Worm (Caenorhabditis elegans) whole organism, L1 larva: ENCODE results near the gene snap-29.

ENCODE experiments used
- C16A3.4 ChIP-seq: fragments of 150-350 bp; optimal IDR thresholded peaks from 2 replicates; lab custom pipeline; 2014; ENCODE audit warnings: missing biosample characterization, missing genetic modification characterization
- Y116A8C.19 ChIP-seq: sonication (generic microtip); optimal IDR thresholded peaks from 2 replicates; lab custom pipeline; 2016; ENCODE audit warnings: missing compliant biosample characterization, missing genetic modification characterization, borderline replicate concordance
- aha-1 ChIP-seq: fragments of 150-350 bp; optimal IDR thresholded peaks from 2 replicates; lab custom pipeline; 2014; ENCODE audit warnings: missing biosample characterization, missing genetic modification characterization
- alr-1 ChIP-seq: fragments of 200-800 bp; sonication (Bioruptor generic); optimal IDR thresholded peaks from 2 replicates; lab custom pipeline; 2018; ENCODE audit warnings: borderline replicate concordance, mild to moderate bottlenecking, missing genetic modification characterization, missing compliant biosample characterization
- aly-2 ChIP-seq: fragments of 150-350 bp; optimal IDR thresholded peaks from 2 replicates; lab custom pipeline; 2014; ENCODE audit warnings: missing biosample characterization, missing genetic modification characterization
- blmp-1 ChIP-seq: fragments of 150-350 bp; optimal IDR thresholded peaks from 2 replicates; lab custom pipeline; 2014; ENCODE audit warnings: missing biosample characterization, missing genetic modification characterization
- ceh-63 ChIP-seq: fragments of 200-800 bp; sonication (Bioruptor generic); optimal IDR thresholded peaks from 2 replicates; lab custom pipeline; 2018; ENCODE audit warnings: mild to moderate bottlenecking, missing genetic modification characterization, missing compliant biosample characterization
- ceh-82 ChIP-seq, 3 experiments: fragments of 150-350 bp in 1 of 3; sonication (generic microtip) in 2 of 3; optimal IDR thresholded peaks; 2 replicates each; lab custom pipeline; 2014 to 2017; ENCODE audit warnings: missing biosample characterization in 3 of 3, missing genetic modification characterization in 3 of 3
- dpl-1 ChIP-seq, 3 experiments: fragments of 150-350 bp in 2 of 3; sonication (generic microtip) in 1 of 3; optimal IDR thresholded peaks; 2 replicates each; lab custom pipeline; 2014 to 2017; ENCODE audit warnings: missing biosample characterization in 3 of 3, missing genetic modification characterization in 3 of 3, missing genetic modification reagents in 3 of 3
- efl-1 ChIP-seq, 4 experiments: fragments of 150-350 bp; optimal IDR thresholded peaks in 3 of 4; peaks in 1 of 4; 1 replicate in 1 of 4; 2 replicates in 3 of 4; lab custom pipeline; 2014; ENCODE audit warnings: missing biosample characterization in 2 of 4, missing genetic modification characterization in 2 of 4, missing genetic modification reagents in 2 of 4
- egl-13 ChIP-seq: sonication (generic microtip); optimal IDR thresholded peaks from 2 replicates; lab custom pipeline; 2016; ENCODE audit warnings: missing genotype, missing genetic modification reagents, missing genetic modification characterization, missing compliant biosample characterization
- elt-2 ChIP-seq: sonication (generic microtip); optimal IDR thresholded peaks from 2 replicates; lab custom pipeline; 2016; ENCODE audit warnings: missing genetic modification characterization, mild to moderate bottlenecking, inconsistent platforms, missing compliant biosample characterization, missing genetic modification reagents
- elt-3 ChIP-seq, 6 experiments: fragments of 150-350 bp in 1 of 6; sonication (generic microtip); optimal IDR thresholded peaks; 2 replicates each; lab custom pipeline; 2017 to 2018; ENCODE audit warnings: missing biosample characterization in 6 of 6, missing genetic modification characterization in 6 of 6, inconsistent platforms in 1 of 6
- ets-5 ChIP-seq: fragments of 200-800 bp; sonication (Bioruptor generic); IDR thresholded peaks from 2 replicates; pipeline ENCODE4 v1.3.6; 2022; ENCODE audit warnings: missing genetic modification characterization, missing compliant biosample characterization
- fkh-10 ChIP-seq: sonication (generic microtip); optimal IDR thresholded peaks from 2 replicates; lab custom pipeline; 2017; ENCODE audit warnings: missing biosample characterization, missing genetic modification reagents, missing genetic modification characterization
- fkh-4 ChIP-seq: sonication (generic microtip); optimal IDR thresholded peaks from 2 replicates; lab custom pipeline; 2016; ENCODE audit warnings: missing compliant biosample characterization, missing genetic modification characterization, borderline replicate concordance
- fkh-8 ChIP-seq: sonication (generic microtip); optimal IDR thresholded peaks from 2 replicates; lab custom pipeline; 2016; ENCODE audit warnings: mild to moderate bottlenecking, missing genetic modification characterization, missing compliant biosample characterization
- hlh-4 ChIP-seq: sonication (generic microtip); optimal IDR thresholded peaks from 2 replicates; lab custom pipeline; 2016; ENCODE audit warnings: mild to moderate bottlenecking, missing genetic modification characterization, missing compliant biosample characterization
- irx-1 ChIP-seq: sonication (generic microtip); optimal IDR thresholded peaks from 2 replicates; lab custom pipeline; 2016; ENCODE audit warnings: missing genetic modification characterization, missing compliant biosample characterization
- isw-1 ChIP-seq: fragments of 200-800 bp; sonication (Bioruptor generic); IDR thresholded peaks from 2 replicates; pipeline ENCODE4 v1.3.6; 2022; ENCODE audit warnings: missing genetic modification characterization, missing compliant biosample characterization
- lin-15B ChIP-seq: fragments of 150-350 bp; sonication (generic microtip); optimal IDR thresholded peaks from 3 replicates; lab custom pipeline; 2014; ENCODE audit warnings: missing biosample characterization, missing genetic modification characterization
- lin-39 ChIP-seq: fragments of 150-350 bp; optimal IDR thresholded peaks from 2 replicates; lab custom pipeline; 2014; ENCODE audit warnings: missing biosample characterization, missing genetic modification reagents, missing genetic modification characterization
- lir-3 ChIP-seq: sonication (generic microtip); optimal IDR thresholded peaks from 2 replicates; lab custom pipeline; 2016; ENCODE audit warnings: mild to moderate bottlenecking, missing genetic modification characterization, moderate library complexity, missing compliant biosample characterization; ENCODE audit not compliant: poor library complexity
- lsy-2 ChIP-seq, 2 experiments: fragments of 150-350 bp; optimal IDR thresholded peaks; 2 replicates each; lab custom pipeline; 2014; ENCODE audit warnings: missing biosample characterization in 2 of 2, missing genetic modification characterization in 2 of 2
- mab-9 ChIP-seq: fragments of 200-800 bp; sonication (Bioruptor generic); IDR thresholded peaks from 2 replicates; pipeline ENCODE4 v1.3.6; 2022; ENCODE audit warnings: missing genetic modification reagents, missing genetic modification characterization, missing compliant biosample characterization
- mdl-1 ChIP-seq, 2 experiments: fragments of 150-350 bp; optimal IDR thresholded peaks; 2 replicates each; lab custom pipeline; 2014 to 2017; ENCODE audit warnings: missing biosample characterization in 2 of 2, missing genetic modification characterization in 2 of 2, inconsistent platforms in 1 of 2
- mef-2 ChIP-seq: fragments of 150-350 bp; optimal IDR thresholded peaks from 2 replicates; lab custom pipeline; 2014; ENCODE audit warnings: missing biosample characterization, missing genetic modification characterization
- mep-1 ChIP-seq: fragments of 150-350 bp; optimal IDR thresholded peaks from 2 replicates; lab custom pipeline; 2014; ENCODE audit warnings: missing biosample characterization, missing genetic modification characterization
- nhr-11 ChIP-seq: fragments of 150-350 bp; optimal IDR thresholded peaks from 2 replicates; lab custom pipeline; 2014; ENCODE audit warnings: missing biosample characterization, missing genetic modification characterization
- nhr-12 ChIP-seq: sonication (generic microtip); optimal IDR thresholded peaks from 2 replicates; lab custom pipeline; 2017; ENCODE audit warnings: missing biosample characterization, missing genetic modification characterization
- nhr-237 ChIP-seq: fragments of 150-350 bp; optimal IDR thresholded peaks from 2 replicates; lab custom pipeline; 2014; ENCODE audit warnings: missing biosample characterization, missing genetic modification characterization
- nhr-28 ChIP-seq: fragments of 150-350 bp; optimal IDR thresholded peaks from 2 replicates; lab custom pipeline; 2014; ENCODE audit warnings: missing biosample characterization, missing genetic modification characterization
- nhr-47 ChIP-seq: sonication (generic microtip); optimal IDR thresholded peaks from 2 replicates; lab custom pipeline; 2016; ENCODE audit warnings: mild to moderate bottlenecking, missing genetic modification characterization, moderate library complexity, missing compliant biosample characterization
- nhr-84 ChIP-seq: sonication (generic microtip); optimal IDR thresholded peaks from 2 replicates; lab custom pipeline; 2017; ENCODE audit warnings: missing biosample characterization, missing genetic modification characterization
- nhr-85 ChIP-seq: sonication (generic microtip); peaks from one replicate; lab custom pipeline; 2016; ENCODE audit warnings: missing genetic modification characterization, inconsistent platforms, missing compliant biosample characterization
- nhr-90 ChIP-seq: sonication (generic microtip); optimal IDR thresholded peaks from 2 replicates; lab custom pipeline; 2016; ENCODE audit warnings: mild to moderate bottlenecking, missing genetic modification characterization, missing compliant biosample characterization; ENCODE audit not compliant: poor library complexity
- pqm-1 ChIP-seq: sonication (generic microtip); optimal IDR thresholded peaks from 3 replicates; lab custom pipeline; 2017; ENCODE audit warnings: missing biosample characterization, missing genetic modification characterization
- skn-1 ChIP-seq: fragments of 150-350 bp; optimal IDR thresholded peaks from 2 replicates; lab custom pipeline; 2014; ENCODE audit warnings: missing biosample characterization, missing genetic modification characterization
- snu-23 ChIP-seq: sonication (generic microtip); optimal IDR thresholded peaks from 2 replicates; lab custom pipeline; 2016; ENCODE audit warnings: missing genetic modification characterization, missing compliant biosample characterization
- sox-4 ChIP-seq: sonication (generic microtip); optimal IDR thresholded peaks from 2 replicates; lab custom pipeline; 2016; ENCODE audit warnings: missing genetic modification characterization, missing compliant biosample characterization
- sptf-1 ChIP-seq: fragments of 150-350 bp; optimal IDR thresholded peaks from 2 replicates; lab custom pipeline; 2014; ENCODE audit warnings: missing biosample characterization, missing genetic modification characterization
- sup-37 ChIP-seq: fragments of 200-800 bp; sonication (Bioruptor generic); optimal IDR thresholded peaks from 2 replicates; lab custom pipeline; 2018; ENCODE audit warnings: mild to moderate bottlenecking, missing genetic modification characterization, missing compliant biosample characterization
- swsn-7 ChIP-seq: sonication (generic microtip); optimal IDR thresholded peaks from 2 replicates; lab custom pipeline; 2016; ENCODE audit warnings: missing genetic modification characterization, missing compliant biosample characterization
- tlp-1 ChIP-seq: fragments of 150-350 bp; optimal IDR thresholded peaks from 2 replicates; lab custom pipeline; 2014; ENCODE audit warnings: missing biosample characterization, missing genetic modification characterization
- unc-30 ChIP-seq: sonication (generic microtip); optimal IDR thresholded peaks from 2 replicates; lab custom pipeline; 2017; ENCODE audit warnings: missing biosample characterization, missing genetic modification characterization
- unc-86 ChIP-seq: sonication (generic microtip); optimal IDR thresholded peaks from 2 replicates; lab custom pipeline; 2016; ENCODE audit warnings: missing genetic modification characterization, missing compliant biosample characterization
- vab-15 ChIP-seq: sonication (generic microtip); optimal IDR thresholded peaks from 2 replicates; lab custom pipeline; 2017; ENCODE audit warnings: missing genotype, mild to moderate bottlenecking, missing genetic modification characterization, missing compliant biosample characterization
- xbp-1 ChIP-seq: sonication (generic microtip); optimal IDR thresholded peaks from 2 replicates; lab custom pipeline; 2016; ENCODE audit warnings: missing genetic modification characterization, missing compliant biosample characterization
- zag-1 ChIP-seq: fragments of 150-350 bp; optimal IDR thresholded peaks from 2 replicates; lab custom pipeline; 2014; ENCODE audit warnings: missing biosample characterization, missing genetic modification characterization
- ztf-4 ChIP-seq: fragments of 150-350 bp; optimal IDR thresholded peaks from 2 replicates; lab custom pipeline; 2014; ENCODE audit warnings: missing biosample characterization, missing genetic modification characterization

The snap-29 gene

DNA sequence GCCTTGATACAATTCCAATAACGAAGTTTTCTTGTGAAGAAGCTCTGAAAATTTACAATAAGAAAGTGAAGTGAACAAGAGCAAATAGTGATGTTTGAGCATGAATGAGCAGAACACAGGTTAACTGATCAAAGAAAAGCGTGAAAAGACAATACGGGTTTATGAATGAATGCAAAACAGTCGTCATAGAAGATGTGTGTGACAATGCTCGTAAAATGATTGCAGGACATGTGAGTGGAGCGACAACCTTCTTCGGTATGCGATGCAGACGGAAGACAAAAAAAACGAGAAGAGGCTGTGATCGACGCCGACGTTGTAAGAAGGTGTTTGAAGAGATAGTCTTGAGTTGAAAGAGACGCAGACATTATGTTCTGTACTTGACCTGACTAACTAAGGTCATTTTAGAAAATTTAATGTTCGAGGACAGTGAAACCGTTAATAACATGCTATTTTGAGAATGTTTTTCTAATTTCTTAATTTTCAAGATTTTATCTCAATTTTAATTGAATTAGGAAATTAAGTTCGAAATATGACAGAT, 8.7 kb upstream of the snap-29 start, which contains the start of gene mig-22:
mig-22 (minus strand) TSS at position 51 of the 538 bp plus-strand sequence.
- TF ChIP-seq lsy-2 (tag; optimal IDR thresholded peaks at IDR 0.05; lab: Kevin White, UChicago) (peak in 1 of 2 experiments; percentile 9), blmp-1 (tag; lab: Kevin White, UChicago) (peak; percentile 3), hlh-4 (tag; lab: Kevin White, UChicago) (no peak), lir-3 (tag; lab: Kevin White, UChicago) (no peak), fkh-4 (no peak), unc-86 (tag; lab: Kevin White, UChicago) (no peak), efl-1 (optimal IDR thresholded peaks at IDR 0.05; lab: Kevin White, UChicago) (no peak), efl-1 (GFP tag; optimal IDR thresholded peaks at IDR 0.05 in 1 of 2; lab: Kevin White, UChicago) (peak in 1 of 2 experiments; percentile 27), nhr-237 (no peak), unc-30 (no peak), nhr-84 (tag; lab: Kevin White, UChicago) (no peak), nhr-28 (no peak), nhr-85 (peak; percentile 77), ceh-82 (tag; optimal IDR thresholded peaks at IDR 0.05; lab: Kevin White, UChicago) (no peak), Y116A8C.19 (tag; lab: Kevin White, UChicago) (no peak)

DNA sequence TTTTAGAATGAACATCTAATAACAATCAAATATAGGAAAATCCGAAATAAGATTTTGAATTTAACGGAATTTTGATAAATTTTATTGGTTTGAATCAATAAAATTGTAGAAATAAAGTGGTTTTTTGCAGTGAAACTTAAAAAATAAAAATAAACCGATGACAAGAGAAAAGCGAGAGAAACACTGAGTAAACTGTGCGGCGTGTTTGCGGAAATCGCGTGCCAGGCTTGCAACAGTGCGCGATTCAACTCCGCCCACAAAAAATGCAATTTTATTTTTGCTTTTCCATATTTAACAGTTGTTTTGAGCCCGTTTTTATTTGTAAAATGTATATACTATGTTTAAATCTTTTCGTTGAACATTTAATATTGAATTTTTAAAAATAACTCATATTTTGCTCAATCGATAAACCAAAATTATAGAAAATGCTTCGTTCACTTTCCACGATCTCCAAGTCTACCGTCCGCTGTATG, 8.1 kb upstream of the snap-29 start, which contains the start of gene mtss-1:
mtss-1 (plus strand) TSS at position 423 of the 473 bp plus-strand sequence.
- TF ChIP-seq fkh-10, result no peak
- no peak for TF ChIP-seq ets-5
- no peak for TF ChIP-seq nhr-85
- TF ChIP-seq fkh-8 (tag; lab: Kevin White, UChicago), result peak; percentile 18
- no peak for TF ChIP-seq isw-1 (GFP tag; lab: Robert Waterston, UW)
- no peak for TF ChIP-seq sox-4 (tag; lab: Kevin White, UChicago)
- TF ChIP-seq sup-37 (GFP tag; lab: Kevin White, UChicago), result no peak
- peak; percentile 5 for TF ChIP-seq hlh-4 (tag; lab: Kevin White, UChicago)
- TF ChIP-seq mep-1, result peak; percentile 32
- no peak for TF ChIP-seq sptf-1 (tag; lab: Kevin White, UChicago)
- TF ChIP-seq mdl-1 (tag; optimal IDR thresholded peaks at IDR 0.05; lab: Kevin White, UChicago), result peak in 1 of 2 experiments; percentile 2
- no peak for TF ChIP-seq unc-30
- TF ChIP-seq lin-39, result no peak
- TF ChIP-seq nhr-12 (tag; lab: Kevin White, UChicago), result no peak
- TF ChIP-seq mef-2 (tag; lab: Kevin White, UChicago), result no peak
- peak; percentile 58 for TF ChIP-seq swsn-7
- TF ChIP-seq alr-1 (tag; lab: Kevin White, UChicago), result no peak
- TF ChIP-seq Y116A8C.19 (tag; lab: Kevin White, UChicago), result no peak
- TF ChIP-seq skn-1 (tag; lab: Kevin White, UChicago), result peak; percentile 64
- TF ChIP-seq zag-1 (tag; lab: Kevin White, UChicago), result no peak
- TF ChIP-seq xbp-1, result peak; percentile 55
- no peak for TF ChIP-seq aly-2 (tag; lab: Kevin White, UChicago)
- TF ChIP-seq pqm-1, result no peak
- TF ChIP-seq lin-15B, result peak; percentile 15
- TF ChIP-seq elt-3 (tag; optimal IDR thresholded peaks at IDR 0.05; lab: Kevin White, UChicago), result peak in 1 of 6 experiments; percentile 5
- peak; percentile 37 for TF ChIP-seq C16A3.4 (tag; lab: Kevin White, UChicago)
- TF ChIP-seq nhr-237, result no peak
- peak; percentile 48 to 63 for TF ChIP-seq lsy-2 (tag; optimal IDR thresholded peaks at IDR 0.05; lab: Kevin White, UChicago)
- no peak for TF ChIP-seq mab-9
- peak; percentile 62 for TF ChIP-seq nhr-90
- no peak for TF ChIP-seq nhr-84 (tag; lab: Kevin White, UChicago)
- peak; percentile 15 for TF ChIP-seq unc-86 (tag; lab: Kevin White, UChicago)
- no peak for TF ChIP-seq vab-15 (tag; lab: Kevin White, UChicago)
- no peak for TF ChIP-seq tlp-1
- no peak for TF ChIP-seq elt-2
- peak; percentile 11 to 59 (median 56) for TF ChIP-seq dpl-1 (GFP tag; optimal IDR thresholded peaks at IDR 0.05; lab: Kevin White, UChicago)
- TF ChIP-seq ztf-4 (tag; lab: Kevin White, UChicago), result no peak
- peak; percentile 70 for TF ChIP-seq nhr-47 (tag; lab: Kevin White, UChicago)
- TF ChIP-seq ceh-63, result no peak
- TF ChIP-seq nhr-11 (tag; lab: Kevin White, UChicago), result no peak
- peak; percentile 60 for TF ChIP-seq snu-23
- TF ChIP-seq aha-1 (tag; lab: Kevin White, UChicago), result no peak
- peak; percentile 54 for TF ChIP-seq egl-13 (tag; lab: Kevin White, UChicago)
- TF ChIP-seq irx-1 (tag; lab: Kevin White, UChicago), result peak; percentile 33
